Worm (Caenorhabditis elegans): ENCODE measurements around the gene sid-3.

The sid-3 gene

DNA sequence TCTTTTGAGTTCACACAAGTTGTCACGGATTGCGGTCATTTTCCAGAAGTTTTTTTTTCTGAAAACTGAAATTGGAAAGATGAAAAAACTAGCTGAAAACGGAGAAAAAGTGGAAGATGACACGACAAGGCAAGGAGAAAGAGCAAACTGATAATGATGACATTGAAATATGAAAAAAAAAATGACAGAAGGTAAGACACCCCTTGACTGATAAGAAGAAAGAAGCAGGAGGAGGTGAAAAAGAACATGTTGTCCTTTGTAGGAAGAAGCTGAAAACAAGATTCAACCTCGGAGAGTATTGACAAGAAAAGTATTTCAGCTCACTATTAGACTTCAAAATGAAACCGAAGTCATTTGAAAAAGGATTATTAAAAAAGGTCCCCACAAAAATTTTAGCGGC, 8.9 kb downstream of the sid-3 start, which contains the start of gene B0302.5:
TSS of gene B0302.5 (minus strand) at position 58 of the 400 bp plus-strand sequence.
- TF ChIP-seq unc-39 (tag; optimal IDR thresholded peaks at IDR 0.05) (no peak), mep-1 (tag; optimal IDR thresholded peaks at IDR 0.05) (no peak), flh-1 (GFP tag; optimal IDR thresholded peaks at IDR 0.05) (no peak), cnd-1 (tag; optimal IDR thresholded peaks at IDR 0.05) (no peak), snpc-4 (tag; optimal IDR thresholded peaks at IDR 0.05) (no peak), nhr-28 (tag; optimal IDR thresholded peaks at IDR 0.05) (no peak), lin-32 (GFP tag; optimal IDR thresholded peaks at IDR 0.05) (no peak)

DNA sequence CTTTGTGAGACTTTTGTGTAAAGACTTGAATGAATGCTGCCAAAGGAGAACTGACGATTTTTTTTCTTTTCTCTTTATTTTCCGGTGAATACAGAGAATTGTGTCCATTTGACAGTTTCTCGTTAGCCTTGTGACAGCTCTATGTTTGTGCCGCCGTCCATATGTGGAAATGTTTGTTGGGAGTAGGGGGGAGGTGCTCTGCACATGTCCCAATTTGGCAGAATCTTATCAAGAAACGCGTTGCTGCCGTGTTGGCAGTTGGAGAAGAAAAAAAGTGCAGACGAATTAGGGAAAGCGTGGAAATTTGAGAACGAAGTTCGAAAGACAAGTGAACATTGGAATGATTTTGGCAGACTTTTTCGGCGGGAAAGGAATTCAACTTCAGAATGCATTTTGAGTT, 11.6 kb downstream of the sid-3 start:
- TF ChIP-seq tbx-8 (GFP tag; optimal IDR thresholded peaks at IDR 0.05), result no peak
- no peak for TF ChIP-seq M03D4.4 (tag; optimal IDR thresholded peaks at IDR 0.05)

DNA sequence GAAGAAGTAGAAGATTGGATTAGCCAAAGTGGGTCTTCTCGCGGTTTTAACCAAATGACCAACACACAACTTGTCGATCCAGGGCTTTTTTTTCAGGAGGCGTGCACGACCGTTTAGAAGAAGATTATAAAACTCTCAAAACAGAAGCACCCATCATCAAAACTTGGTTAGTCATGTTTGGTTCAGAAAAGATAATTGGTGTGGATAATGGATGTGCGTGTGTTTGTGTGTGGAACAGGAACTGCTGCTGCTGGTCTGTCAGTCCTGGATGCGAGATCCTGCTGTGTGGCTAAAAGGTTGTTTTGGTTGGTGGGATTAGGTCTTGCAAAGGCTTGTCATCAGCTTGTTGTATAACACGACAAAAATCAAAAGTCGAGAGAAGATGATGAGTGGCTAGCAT, 17.2 kb downstream of the sid-3 start:
- TF ChIP-seq ceh-43 (GFP tag; optimal IDR thresholded peaks at IDR 0.05), result no peak
- no peak for TF ChIP-seq drap-1 (GFP tag; optimal IDR thresholded peaks at IDR 0.05)

DNA sequence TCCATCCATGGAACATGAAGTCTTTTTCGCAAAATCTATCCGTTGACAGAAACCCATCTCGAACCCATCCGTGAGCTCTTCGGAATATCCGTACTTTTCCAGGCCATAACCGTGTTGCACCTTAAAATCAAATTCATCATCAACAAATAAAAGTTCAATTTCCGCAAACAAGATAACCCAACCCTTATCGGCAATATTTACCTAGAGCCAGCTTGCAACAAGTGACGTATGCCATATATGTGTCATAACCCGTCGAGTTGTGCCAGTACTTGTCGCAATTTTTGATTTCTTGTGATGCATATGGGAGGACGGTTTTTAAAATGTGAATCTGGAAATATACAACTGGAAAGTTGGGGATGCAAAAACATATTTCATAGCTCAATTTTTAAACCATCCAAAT, 19.7 kb downstream of the sid-3 start:
- no peak for TF ChIP-seq unc-62 (GFP tag; optimal IDR thresholded peaks at IDR 0.05)
- TF ChIP-seq nhr-76 (tag; optimal IDR thresholded peaks at IDR 0.05), result no peak
- no peak for TF ChIP-seq nhr-2 (tag; optimal IDR thresholded peaks at IDR 0.05)
- TF ChIP-seq tbx-8 (GFP tag; optimal IDR thresholded peaks at IDR 0.05), result no peak
- no peak for TF ChIP-seq lin-32 (GFP tag; optimal IDR thresholded peaks at IDR 0.05)
- TF ChIP-seq ceh-39 (tag; optimal IDR thresholded peaks at IDR 0.05), result no peak
- no peak for TF ChIP-seq elt-1 (tag; optimal IDR thresholded peaks at IDR 0.05; ENCODE audit: borderline replicate concordance, insufficient read depth)
- no peak for TF ChIP-seq ceh-83 (GFP tag; optimal IDR thresholded peaks at IDR 0.05)

DNA sequence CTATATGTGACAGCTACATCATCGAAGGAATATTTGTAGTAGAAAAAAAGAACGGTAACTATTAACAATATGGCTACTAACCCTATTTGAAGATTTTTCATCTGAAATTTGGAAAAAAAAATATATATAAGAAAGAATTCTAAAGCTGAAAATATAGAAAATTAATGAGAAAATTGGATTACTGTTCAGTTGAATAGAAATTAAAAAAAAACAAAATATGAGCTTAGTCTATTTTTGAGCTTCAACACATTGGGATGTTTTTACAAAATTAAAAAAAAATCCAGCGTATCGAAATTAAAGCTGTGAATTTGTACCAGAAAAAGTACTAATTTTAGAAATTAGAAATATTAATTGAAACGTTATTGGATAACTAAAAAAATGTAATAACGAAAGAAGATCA, 23.1 kb downstream of the sid-3 start, which contains the start of gene T08G2.2:
TSS of gene T08G2.2 (minus strand) at position 101 of the 400 bp plus-strand sequence.
- TF ChIP-seq unc-62 (GFP tag; optimal IDR thresholded peaks at IDR 0.05) (no peak), M03D4.4 (tag; optimal IDR thresholded peaks at IDR 0.05) (no peak), nhr-12 (tag; optimal IDR thresholded peaks at IDR 0.05) (no peak), cnd-1 (tag; optimal IDR thresholded peaks at IDR 0.05) (no peak), zip-8 (tag; optimal IDR thresholded peaks at IDR 0.05) (no peak), ceh-43 (GFP tag; optimal IDR thresholded peaks at IDR 0.05) (no peak), nhr-237 (tag; optimal IDR thresholded peaks at IDR 0.05) (no peak)

DNA sequence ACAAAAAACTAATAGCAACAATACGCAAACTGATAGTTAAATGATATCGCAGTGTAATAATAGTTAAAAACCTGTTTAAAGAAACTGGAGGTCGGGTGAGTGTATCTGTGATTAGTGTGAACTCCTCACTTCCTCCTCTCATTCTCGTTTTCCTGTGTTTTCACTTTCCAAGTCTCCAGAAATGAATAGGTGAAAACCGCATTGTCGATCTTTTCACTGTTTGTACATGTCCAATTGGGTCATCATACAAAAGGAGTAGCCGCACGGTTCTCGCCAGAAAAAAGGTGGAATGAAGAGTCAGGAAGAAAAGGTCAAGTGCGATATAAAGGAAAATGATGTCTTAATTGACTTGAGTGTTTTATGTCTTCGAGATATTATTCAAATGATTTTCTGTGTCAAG, 25.3 kb downstream of the sid-3 start:
- TF ChIP-seq blmp-1 (tag; optimal IDR thresholded peaks at IDR 0.05) (peak; percentile 78), sem-2 (GFP tag; optimal IDR thresholded peaks at IDR 0.05) (no peak), ham-2 (GFP tag; optimal IDR thresholded peaks at IDR 0.05) (no peak)

DNA sequence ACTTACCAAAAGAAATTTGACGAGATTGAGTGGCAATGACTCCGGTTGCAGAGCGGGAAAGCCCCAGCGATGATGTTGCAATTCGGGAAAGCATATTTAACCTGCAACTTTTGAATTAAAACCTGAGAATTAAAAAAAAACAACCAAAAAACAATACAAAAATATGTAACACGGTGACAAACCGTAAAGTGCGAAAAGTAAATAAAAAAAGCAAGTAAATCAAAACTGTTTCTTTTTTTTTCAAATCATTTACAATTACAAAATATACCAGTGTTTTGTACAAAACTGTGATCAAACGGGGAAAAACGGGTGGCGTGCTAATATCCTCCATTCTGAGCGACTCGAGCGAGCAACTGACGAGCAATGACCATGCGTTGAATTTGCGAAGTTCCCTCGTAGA, 28.6 kb downstream of the sid-3 start, which contains the start of gene acdh-10:
TSS of gene acdh-10 (minus strand) at position 101 of the 400 bp plus-strand sequence.
- no peak for TF ChIP-seq nhr-237 (tag; optimal IDR thresholded peaks at IDR 0.05)
- no peak for TF ChIP-seq pha-4 (tag; optimal IDR thresholded peaks at IDR 0.05)
- TF ChIP-seq lsy-2 (tag; optimal IDR thresholded peaks at IDR 0.05), result no peak
- no peak for TF ChIP-seq mep-1 (tag; optimal IDR thresholded peaks at IDR 0.05)
- no peak for TF ChIP-seq hlh-1 (tag; optimal IDR thresholded peaks at IDR 0.05)

DNA sequence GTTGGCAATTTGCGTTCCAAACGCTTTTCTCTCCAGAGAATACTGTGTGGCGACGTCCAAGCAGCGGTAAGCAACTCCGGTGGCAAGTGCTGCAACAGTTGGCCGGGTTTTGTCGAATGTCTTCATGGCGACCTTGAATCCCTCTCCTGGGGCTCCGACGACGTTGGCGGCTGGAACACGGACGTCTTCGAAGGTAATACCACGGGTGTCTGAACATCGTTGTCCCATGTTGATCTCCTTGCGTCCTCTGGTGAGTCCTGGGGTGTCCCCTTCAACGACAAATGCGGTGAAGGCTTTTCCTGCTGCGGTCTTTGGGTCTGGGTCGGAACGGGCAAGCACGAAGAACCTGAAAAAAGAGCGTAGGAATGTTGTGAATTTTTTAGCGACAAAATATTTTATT, 29.6 kb downstream of the sid-3 start:
- TF ChIP-seq sem-2 (GFP tag; optimal IDR thresholded peaks at IDR 0.05) (no peak), ces-1 (GFP tag; optimal IDR thresholded peaks at IDR 0.05) (no peak), nhr-12 (tag; optimal IDR thresholded peaks at IDR 0.05) (no peak), drap-1 (GFP tag; optimal IDR thresholded peaks at IDR 0.05) (no peak), flh-1 (GFP tag; optimal IDR thresholded peaks at IDR 0.05) (no peak), lin-32 (GFP tag; optimal IDR thresholded peaks at IDR 0.05) (no peak), elt-1 (tag; optimal IDR thresholded peaks at IDR 0.05; ENCODE audit: borderline replicate concordance, insufficient read depth) (no peak), ceh-83 (GFP tag; optimal IDR thresholded peaks at IDR 0.05) (no peak), elt-3 (tag; optimal IDR thresholded peaks at IDR 0.05) (no peak)

Measured in whole organism, mixed stage, embryonic.